Worm (Caenorhabditis elegans) whole organism, L4 larva: Measurements from ENCODE around the gene clec-255.
A peak's percentile ranks its signal among the peaks of the same experiment; 100 is the strongest.

Experiments used
- D1046.2 ChIP-seq: fragments of 200-800 bp; sonication (Bioruptor generic); IDR thresholded peaks from 2 replicates; pipeline ENCODE4 v1.3.6; 2022; ENCODE audit warnings: missing genetic modification characterization, missing compliant biosample characterization
- ZK546.5 ChIP-seq, 2 experiments: sonication (generic microtip); optimal IDR thresholded peaks; 2 replicates each; lab custom pipeline; 2017; ENCODE audit warnings: missing biosample characterization in 2 of 2, missing genetic modification characterization in 2 of 2
- aly-2 ChIP-seq: sonication (generic microtip); optimal IDR thresholded peaks from 2 replicates; lab custom pipeline; 2018; ENCODE audit warnings: missing biosample characterization, missing genetic modification characterization
- ceh-82 ChIP-seq: sonication (generic microtip); optimal IDR thresholded peaks from 2 replicates; lab custom pipeline; 2017; ENCODE audit warnings: missing biosample characterization, missing genetic modification characterization
- cey-2 ChIP-seq: sonication (generic microtip); optimal IDR thresholded peaks from 3 replicates; lab custom pipeline; 2017; ENCODE audit warnings: missing genetic modification characterization, mild to moderate bottlenecking, missing compliant biosample characterization, antibody characterized with exemption, borderline replicate concordance; ENCODE audit not compliant: insufficient read depth
- fkh-10 ChIP-seq: fragments of 150-350 bp; optimal IDR thresholded peaks from 2 replicates; lab custom pipeline; 2014; ENCODE audit warnings: missing biosample characterization, missing genetic modification reagents, missing genetic modification characterization
- mxl-2 ChIP-seq: fragments of 200-800 bp; sonication (Bioruptor generic); conservative IDR thresholded peaks from 2 replicates; pipeline ENCODE4 v1.3.6; 2022; ENCODE audit warnings: missing genetic modification reagents, missing genetic modification characterization, missing compliant biosample characterization
- nhr-10 ChIP-seq: fragments of 150-350 bp; optimal IDR thresholded peaks from 2 replicates; lab custom pipeline; 2014; ENCODE audit warnings: missing biosample characterization, missing genetic modification characterization
- nhr-11 ChIP-seq: fragments of 150-350 bp; optimal IDR thresholded peaks from 2 replicates; lab custom pipeline; 2014; ENCODE audit warnings: missing biosample characterization, missing genetic modification characterization
- nhr-25 ChIP-seq: sonication (generic microtip); optimal IDR thresholded peaks from 2 replicates; lab custom pipeline; 2017; ENCODE audit warnings: missing genetic modification characterization, mild to moderate bottlenecking, missing compliant biosample characterization, antibody characterized with exemption, moderate library complexity, borderline replicate concordance; ENCODE audit not compliant: insufficient read depth
- nhr-76 ChIP-seq: fragments of 150-350 bp; optimal IDR thresholded peaks from 2 replicates; lab custom pipeline; 2014; ENCODE audit warnings: missing biosample characterization, missing genetic modification characterization
- nhr-77 ChIP-seq: fragments of 150-350 bp; optimal IDR thresholded peaks from 2 replicates; lab custom pipeline; 2014; ENCODE audit warnings: missing biosample characterization, missing genetic modification characterization
- skn-1 ChIP-seq: fragments of 150-350 bp; optimal IDR thresholded peaks from 2 replicates; lab custom pipeline; 2014; ENCODE audit warnings: missing biosample characterization, missing genetic modification characterization
- snpc-4 ChIP-seq: fragments of 150-350 bp; optimal IDR thresholded peaks from 2 replicates; lab custom pipeline; 2014; ENCODE audit warnings: missing biosample characterization, missing genetic modification characterization

DNA sequence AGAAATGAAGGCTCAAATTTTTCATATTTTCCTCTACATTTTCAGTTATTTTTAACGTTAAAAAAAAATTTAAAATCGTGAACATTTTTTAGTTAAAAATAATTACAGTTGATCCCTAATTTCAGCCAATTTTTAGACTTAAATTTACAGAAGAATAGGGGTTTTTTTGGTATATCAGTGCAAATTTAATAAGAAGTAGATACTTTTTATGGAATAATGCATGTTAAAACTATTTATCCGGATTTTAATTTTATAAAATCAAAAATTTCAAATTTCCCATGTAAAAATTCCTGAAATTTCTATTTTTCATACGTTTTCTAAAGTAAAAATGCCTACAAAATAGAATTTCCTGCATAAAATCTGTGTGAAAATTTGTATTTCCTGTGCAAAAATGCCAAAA is 46.4 kb downstream of the clec-255 start:
- TF ChIP-seq ZK546.5 (tag; optimal IDR thresholded peaks at IDR 0.05; lab: Kevin White, UChicago) (peak in 1 of 2 experiments; percentile 4), cey-2 (tag; lab: Kevin White, UChicago) (no peak), D1046.2 (no peak), aly-2 (tag; lab: Kevin White, UChicago) (no peak), nhr-77 (no peak), fkh-10 (no peak), skn-1 (no peak), ceh-82 (tag; lab: Kevin White, UChicago) (no peak), nhr-10 (tag; lab: Kevin White, UChicago) (no peak), snpc-4 (tag; lab: Kevin White, UChicago) (no peak), nhr-25 (no peak), nhr-76 (tag; lab: Kevin White, UChicago) (no peak), mxl-2 (no peak), nhr-11 (tag; lab: Kevin White, UChicago) (no peak)
